Fruit fly (Drosophila melanogaster): ENCODE results near the gene RabX4.

RabX4 gene

dm6 chr3R:24860316-24860826, 32.2 kb upstream of the RabX4 start, which contains the start of gene CG13639:
CG13639 (minus strand) TSS chr3R:24860366.
- TF ChIP-seq psq (optimal IDR thresholded peaks at IDR 0.05) (no peak), ttk (optimal IDR thresholded peaks at IDR 0.05) (no peak), Sin3A (optimal IDR thresholded peaks at IDR 0.05) (no peak)

- no peak for TF ChIP-seq ttk (optimal IDR thresholded peaks at IDR 0.05)
- no peak for TF ChIP-seq psq (optimal IDR thresholded peaks at IDR 0.05)
- TF ChIP-seq insv (optimal IDR thresholded peaks at IDR 0.05) = no peak
- no peak for TF ChIP-seq h (optimal IDR thresholded peaks at IDR 0.05)
- no peak for TF ChIP-seq Myc (optimal IDR thresholded peaks at IDR 0.05)
- TF ChIP-seq Sin3A (optimal IDR thresholded peaks at IDR 0.05) = no peak
Measured at dm6 chr3R:24859701-24860100, 31.5 kb upstream of the RabX4 start, which contains the start of gene ppk22. ppk22 (minus strand) TSS chr3R:24859801.

- no peak for TF ChIP-seq ttk (optimal IDR thresholded peaks at IDR 0.05)
- no peak for TF ChIP-seq Myc (optimal IDR thresholded peaks at IDR 0.05)
- no peak for TF ChIP-seq h (optimal IDR thresholded peaks at IDR 0.05)
- TF ChIP-seq Sin3A (optimal IDR thresholded peaks at IDR 0.05) = no peak
- no peak for TF ChIP-seq psq (optimal IDR thresholded peaks at IDR 0.05)
- no peak for TF ChIP-seq insv (optimal IDR thresholded peaks at IDR 0.05)
Measured at dm6 chr3R:24857459-24857858, 29.2 kb upstream of the RabX4 start, which contains the start of gene CAH4. CAH4 (minus strand) TSS chr3R:24857559.

- TF ChIP-seq ttk (optimal IDR thresholded peaks at IDR 0.05) (no peak), Sin3A (optimal IDR thresholded peaks at IDR 0.05) (no peak), psq (optimal IDR thresholded peaks at IDR 0.05) (no peak), h (optimal IDR thresholded peaks at IDR 0.05) (no peak), Myc (optimal IDR thresholded peaks at IDR 0.05) (no peak), insv (optimal IDR thresholded peaks at IDR 0.05) (no peak)
Measured at dm6 chr3R:24856143-24856542, 27.9 kb upstream of the RabX4 start, which contains the start of gene HDAC11. HDAC11 (minus strand) TSS chr3R:24856243.

- TF ChIP-seq Sin3A (optimal IDR thresholded peaks at IDR 0.05) = no peak
- no peak for TF ChIP-seq psq (optimal IDR thresholded peaks at IDR 0.05)
- TF ChIP-seq ttk (optimal IDR thresholded peaks at IDR 0.05) = no peak
- no peak for TF ChIP-seq Myc (optimal IDR thresholded peaks at IDR 0.05)
- TF ChIP-seq h (optimal IDR thresholded peaks at IDR 0.05) = no peak
- no peak for TF ChIP-seq insv (optimal IDR thresholded peaks at IDR 0.05)
Measured at dm6 chr3R:24851429-24851828, 23.2 kb upstream of the RabX4 start, which contains the start of gene Nct. Nct (plus strand) TSS chr3R:24851601.

dm6 chr3R:24850420-24850819, 22.2 kb upstream of the RabX4 start, which contains the start of gene CG7006:
CG7006 (plus strand) TSS chr3R:24850627.
- TF ChIP-seq Myc (optimal IDR thresholded peaks at IDR 0.05) = no peak
- no peak for TF ChIP-seq ttk (optimal IDR thresholded peaks at IDR 0.05)
- TF ChIP-seq insv (optimal IDR thresholded peaks at IDR 0.05) = no peak
- TF ChIP-seq Sin3A (optimal IDR thresholded peaks at IDR 0.05) = no peak
- no peak for TF ChIP-seq psq (optimal IDR thresholded peaks at IDR 0.05)
- no peak for TF ChIP-seq h (optimal IDR thresholded peaks at IDR 0.05)

dm6 chr3R:24845952-24846848, 18.0 kb upstream of the RabX4 start:
- TF ChIP-seq h (optimal IDR thresholded peaks at IDR 0.05) = no peak

dm6 chr3R:24845148-24845547, 16.9 kb upstream of the RabX4 start:
- TF ChIP-seq insv (optimal IDR thresholded peaks at IDR 0.05) (no peak), psq (optimal IDR thresholded peaks at IDR 0.05) (no peak), Myc (optimal IDR thresholded peaks at IDR 0.05) (no peak), ttk (optimal IDR thresholded peaks at IDR 0.05) (no peak), h (optimal IDR thresholded peaks at IDR 0.05) (no peak), Sin3A (optimal IDR thresholded peaks at IDR 0.05) (no peak)

dm6 chr3R:24841635-24842034, 13.4 kb upstream of the RabX4 start, which contains the start of gene Esp:
Esp (plus strand) TSS chr3R:24841935.
- no peak for TF ChIP-seq Sin3A (optimal IDR thresholded peaks at IDR 0.05)
- no peak for TF ChIP-seq insv (optimal IDR thresholded peaks at IDR 0.05)
- TF ChIP-seq Myc (optimal IDR thresholded peaks at IDR 0.05) = no peak
- TF ChIP-seq ttk (optimal IDR thresholded peaks at IDR 0.05) = no peak
- no peak for TF ChIP-seq h (optimal IDR thresholded peaks at IDR 0.05)

- TF ChIP-seq Myc (optimal IDR thresholded peaks at IDR 0.05) (no peak), ttk (optimal IDR thresholded peaks at IDR 0.05) (no peak), Sin3A (optimal IDR thresholded peaks at IDR 0.05) (no peak), insv (optimal IDR thresholded peaks at IDR 0.05) (no peak), h (optimal IDR thresholded peaks at IDR 0.05) (no peak), psq (optimal IDR thresholded peaks at IDR 0.05) (no peak)
Measured at dm6 chr3R:24841063-24841462, 12.9 kb upstream of the RabX4 start, which contains the start of gene CG33658. CG33658 (minus strand) TSS chr3R:24841163.

dm6 chr3R:24833652-24834051, 5.4 kb upstream of the RabX4 start, which contains the start of gene sosie:
sosie (plus strand) TSS chr3R:24833952.
- no peak for TF ChIP-seq Sin3A (optimal IDR thresholded peaks at IDR 0.05)

dm6 chr3R:24829887-24830351, 1.7 kb upstream of the RabX4 start, which contains the start of the genes Kaz and CG43273:
Kaz (minus strand) TSS chr3R:24829959.
CG43273 (plus strand) TSS chr3R:24830301.
- TF ChIP-seq Myc (optimal IDR thresholded peaks at IDR 0.05) = no peak
- TF ChIP-seq psq (optimal IDR thresholded peaks at IDR 0.05) = no peak
- no peak for TF ChIP-seq insv (optimal IDR thresholded peaks at IDR 0.05)
- TF ChIP-seq h (optimal IDR thresholded peaks at IDR 0.05) = no peak
- TF ChIP-seq ttk (optimal IDR thresholded peaks at IDR 0.05) = no peak
- no peak for TF ChIP-seq Sin3A (optimal IDR thresholded peaks at IDR 0.05)

All from Kc167 (cell line).